Fruit fly (Drosophila melanogaster) whole organism, adult: ENCODE results near the gene Hrb98DE.

ENCODE experiments used
- CG5204 ChIP-seq: fragments of 200-800 bp; sonication (Bioruptor generic); optimal IDR thresholded peaks from 2 replicates; lab custom pipeline; 2016; ENCODE audit warnings: missing biosample characterization, missing genetic modification characterization
- Clk ChIP-seq: fragments of 200-800 bp; sonication (Bioruptor generic); optimal IDR thresholded peaks from 2 replicates; lab custom pipeline; 2017; ENCODE audit warnings: missing biosample characterization, missing genetic modification characterization

- no peak for TF ChIP-seq Clk
- TF ChIP-seq CG5204: no peak
Observed at dm6 chr3R:28654596-28654995, 55.0 kb downstream of the Hrb98DE start.
